Fruit fly (Drosophila melanogaster) whole organism, embryonic: ENCODE measurements around the gene CG14695.

ENCODE experiments used
- Asciz ChIP-seq: fragments of 200-800 bp; sonication (Bioruptor generic); optimal IDR thresholded peaks from 2 replicates; lab custom pipeline; 2017; ENCODE audit warnings: missing biosample characterization, mild to moderate bottlenecking, missing genetic modification characterization, missing genetic modification reagents
- Bdp1 ChIP-seq: fragments of 200-800 bp; sonication (Bioruptor generic); optimal IDR thresholded peaks from 3 replicates; lab custom pipeline; 2016; ENCODE audit warnings: missing biosample characterization, missing genetic modification characterization
- CG10431 ChIP-seq: fragments of 200-800 bp; sonication (Bioruptor generic); optimal IDR thresholded peaks from 3 replicates; lab custom pipeline; 2018; ENCODE audit warnings: missing biosample characterization, mild to moderate bottlenecking, missing genetic modification characterization
- CG10543 ChIP-seq: fragments of 200-800 bp; sonication (Bioruptor generic); optimal IDR thresholded peaks from 3 replicates; lab custom pipeline; 2017; ENCODE audit warnings: missing biosample characterization, mild to moderate bottlenecking, missing genetic modification characterization, moderate library complexity
- CG11247 ChIP-seq: fragments of 200-800 bp; sonication (Bioruptor generic); IDR thresholded peaks from 2 replicates; pipeline ENCODE4 v1.3.6; 2022; ENCODE audit warnings: missing biosample characterization, missing genetic modification characterization
- CG11456 ChIP-seq: fragments of 200-800 bp; sonication (Bioruptor generic); IDR thresholded peaks from 3 replicates; pipeline ENCODE4 v1.3.6; 2022; ENCODE audit warnings: missing biosample characterization, missing genetic modification characterization
- CG13123 ChIP-seq: fragments of 200-800 bp; sonication (Bioruptor generic); optimal IDR thresholded peaks from 2 replicates; lab custom pipeline; 2016; ENCODE audit warnings: missing biosample characterization, missing genetic modification characterization
- CG14965 ChIP-seq: fragments of 200-800 bp; sonication (Bioruptor generic); optimal IDR thresholded peaks from 2 replicates; lab custom pipeline; 2016; ENCODE audit warnings: missing biosample characterization, missing genetic modification characterization, borderline replicate concordance
- CG2116 ChIP-seq: fragments of 200-800 bp; sonication (Bioruptor generic); optimal IDR thresholded peaks from 3 replicates; lab custom pipeline; 2018; ENCODE audit warnings: missing biosample characterization, mild to moderate bottlenecking, missing genetic modification characterization
- CG34224 ChIP-seq: fragments of 200-800 bp; sonication (Bioruptor generic); IDR thresholded peaks from 3 replicates; pipeline ENCODE4 v1.3.6; 2022; ENCODE audit warnings: missing biosample characterization, missing genetic modification characterization; ENCODE audit not compliant: partially characterized antibody
- CG34376 ChIP-seq: fragments of 200-800 bp; sonication (Bioruptor generic); optimal IDR thresholded peaks from 2 replicates; lab custom pipeline; 2018; ENCODE audit warnings: missing biosample characterization, mild to moderate bottlenecking, missing genetic modification characterization
- CG7357 ChIP-seq: fragments of 200-800 bp; sonication (Bioruptor generic); IDR thresholded peaks from 3 replicates; pipeline ENCODE4 v1.3.6; 2022; ENCODE audit warnings: missing biosample characterization, missing genetic modification characterization
- CG8281 ChIP-seq: fragments of 200-800 bp; sonication (Bioruptor generic); optimal IDR thresholded peaks from 2 replicates; lab custom pipeline; 2018; ENCODE audit warnings: missing biosample characterization, mild to moderate bottlenecking, missing genetic modification characterization, moderate library complexity
- CG8359 ChIP-seq: fragments of 200-800 bp; sonication (Bioruptor generic); optimal IDR thresholded peaks from 2 replicates; lab custom pipeline; 2017; ENCODE audit warnings: missing biosample characterization, mild to moderate bottlenecking, missing genetic modification characterization, borderline replicate concordance
- CG9797 ChIP-seq: fragments of 200-800 bp; sonication (Bioruptor generic); optimal IDR thresholded peaks from 3 replicates; lab custom pipeline; 2018; ENCODE audit warnings: missing biosample characterization, mild to moderate bottlenecking, missing genetic modification characterization
- CG9817 ChIP-seq: fragments of 200-800 bp; sonication (Bioruptor generic); optimal IDR thresholded peaks from 2 replicates; lab custom pipeline; 2018; ENCODE audit warnings: missing biosample characterization, mild to moderate bottlenecking, missing genetic modification characterization, moderate library complexity
- CoRest ChIP-seq: fragments of 200-800 bp; sonication (Bioruptor generic); optimal IDR thresholded peaks from 3 replicates; lab custom pipeline; 2018; ENCODE audit warnings: missing biosample characterization, mild to moderate bottlenecking, missing genetic modification characterization, moderate library complexity
- Dad ChIP-seq: fragments of 200-800 bp; sonication (Bioruptor generic); optimal IDR thresholded peaks from 3 replicates; lab custom pipeline; 2016; ENCODE audit warnings: missing biosample characterization, missing genetic modification characterization
- Dref ChIP-seq: fragments of 200-800 bp; sonication (Bioruptor generic); IDR thresholded peaks from 2 replicates; pipeline ENCODE4 v1.3.6; 2022; ENCODE audit warnings: missing biosample characterization, missing genetic modification characterization
- E2f2 ChIP-seq: fragments of 200-800 bp; sonication (Bioruptor generic); IDR thresholded peaks from 2 replicates; pipeline ENCODE4 v1.3.6; 2022; ENCODE audit warnings: missing biosample characterization, missing genetic modification characterization
- Lpt ChIP-seq: fragments of >200 bp; optimal IDR thresholded peaks from 2 replicates; lab custom pipeline; 2018; ENCODE audit warnings: missing biosample characterization, missing genetic modification characterization
- Med ChIP-seq: fragments of 200-800 bp; sonication (Bioruptor generic); peaks from one replicate; lab custom pipeline; 2016; ENCODE audit warnings: missing biosample characterization, missing genetic modification characterization, mild to moderate bottlenecking, inconsistent platforms, moderate library complexity
- Sry-δ ChIP-seq: fragments of 200-800 bp; sonication (Bioruptor generic); optimal IDR thresholded peaks from 2 replicates; lab custom pipeline; 2016; ENCODE audit warnings: missing biosample characterization, missing genetic modification characterization
- Ssrp ChIP-seq: fragments of 200-800 bp; sonication (Bioruptor generic); optimal IDR thresholded peaks from 2 replicates; lab custom pipeline; 2018; ENCODE audit warnings: missing biosample characterization, mild to moderate bottlenecking, missing genetic modification characterization, moderate library complexity
- Xrp1 ChIP-seq: fragments of 200-800 bp; sonication (Bioruptor generic); IDR thresholded peaks from 2 replicates; pipeline ENCODE4 v1.3.6; 2022; ENCODE audit warnings: missing biosample characterization, missing genetic modification characterization
- ac ChIP-seq: fragments of 200-800 bp; sonication (Bioruptor generic); optimal IDR thresholded peaks from 3 replicates; lab custom pipeline; 2017; ENCODE audit warnings: missing biosample characterization, mild to moderate bottlenecking, missing genetic modification characterization
- bbx ChIP-seq: fragments of 200-800 bp; sonication (Bioruptor generic); IDR thresholded peaks from 2 replicates; pipeline ENCODE4 v1.3.6; 2022; ENCODE audit warnings: missing biosample characterization, missing genetic modification characterization; ENCODE audit not compliant: partially characterized antibody
- chn ChIP-seq: fragments of 200-800 bp; sonication (Bioruptor generic); optimal IDR thresholded peaks from 2 replicates; lab custom pipeline; 2016; ENCODE audit warnings: missing biosample characterization, missing genetic modification characterization
- croc ChIP-seq: fragments of 200-800 bp; sonication (Bioruptor generic); conservative IDR thresholded peaks from 3 replicates; pipeline ENCODE4 v1.3.6; 2022; ENCODE audit warnings: missing biosample characterization, missing genetic modification characterization
- emc ChIP-seq: fragments of 200-800 bp; sonication (Bioruptor generic); optimal IDR thresholded peaks from 2 replicates; lab custom pipeline; 2016; ENCODE audit warnings: missing biosample characterization, missing genetic modification characterization
- eyg ChIP-seq: fragments of 200-800 bp; sonication (Bioruptor generic); optimal IDR thresholded peaks from 3 replicates; lab custom pipeline; 2016; ENCODE audit warnings: missing biosample characterization, missing genetic modification characterization
- gsb ChIP-seq: fragments of 200-800 bp; sonication (Bioruptor generic); IDR thresholded peaks from 2 replicates; pipeline ENCODE4 v1.3.6; 2022; ENCODE audit warnings: missing biosample characterization, missing genetic modification characterization
- gsb-n ChIP-seq: fragments of 200-800 bp; sonication (Bioruptor generic); optimal IDR thresholded peaks from 3 replicates; lab custom pipeline; 2018; ENCODE audit warnings: missing biosample characterization, mild to moderate bottlenecking, missing genetic modification characterization
- her ChIP-seq: fragments of 200-800 bp; sonication (Bioruptor generic); optimal IDR thresholded peaks from 2 replicates; lab custom pipeline; 2016; ENCODE audit warnings: missing biosample characterization, missing genetic modification characterization
- insv ChIP-seq, 2 experiments: fragments of 200-800 bp; sonication (Bioruptor generic); optimal IDR thresholded peaks; 3 replicates each; lab custom pipeline; 2016 to 2018; ENCODE audit warnings: missing biosample characterization in 2 of 2, missing genetic modification characterization in 2 of 2
- jumu ChIP-seq: fragments of 200-800 bp; sonication (Bioruptor generic); optimal IDR thresholded peaks from 3 replicates; lab custom pipeline; 2016; ENCODE audit warnings: missing biosample characterization, missing genetic modification characterization
- lbe ChIP-seq: fragments of 200-800 bp; sonication (Bioruptor generic); optimal IDR thresholded peaks from 2 replicates; lab custom pipeline; 2016; ENCODE audit warnings: missing biosample characterization, mild to moderate bottlenecking, missing genetic modification characterization
- mam ChIP-seq: fragments of 200-800 bp; sonication (Bioruptor generic); optimal IDR thresholded peaks from 3 replicates; lab custom pipeline; 2016; ENCODE audit warnings: missing biosample characterization, missing genetic modification characterization
- nmo ChIP-seq: fragments of 200-800 bp; sonication (Bioruptor generic); optimal IDR thresholded peaks from 2 replicates; lab custom pipeline; 2018; ENCODE audit warnings: missing biosample characterization, mild to moderate bottlenecking, missing genetic modification characterization, moderate library complexity
- run ChIP-seq: fragments of 200-800 bp; sonication (Bioruptor generic); optimal IDR thresholded peaks from 3 replicates; lab custom pipeline; 2018; ENCODE audit warnings: missing biosample characterization, mild to moderate bottlenecking, missing genetic modification characterization
- salm ChIP-seq: fragments of 200-800 bp; sonication (Bioruptor generic); optimal IDR thresholded peaks from 2 replicates; lab custom pipeline; 2018; ENCODE audit warnings: missing biosample characterization, mild to moderate bottlenecking, missing genetic modification characterization
- sima ChIP-seq: fragments of 200-800 bp; sonication (Bioruptor generic); optimal IDR thresholded peaks from 2 replicates; lab custom pipeline; 2016; ENCODE audit warnings: missing biosample characterization, missing genetic modification characterization
- tgo ChIP-seq: fragments of 200-800 bp; sonication (Bioruptor generic); IDR thresholded peaks from 3 replicates; pipeline ENCODE4 v1.3.6; 2022; ENCODE audit warnings: missing biosample characterization, missing genetic modification characterization
- trem ChIP-seq: fragments of 200-800 bp; optimal IDR thresholded peaks from 3 replicates; lab custom pipeline; 2019; ENCODE audit warnings: missing biosample characterization, mild to moderate bottlenecking, missing genetic modification characterization, moderate library complexity
- twi ChIP-seq: fragments of 200-800 bp; optimal IDR thresholded peaks from 2 replicates; lab custom pipeline; 2019; ENCODE audit warnings: missing biosample characterization, mild to moderate bottlenecking, missing genetic modification characterization, moderate library complexity
- unc-4 ChIP-seq: fragments of 200-800 bp; sonication (Bioruptor generic); IDR thresholded peaks from 2 replicates; pipeline ENCODE4 v1.3.6; 2022; ENCODE audit warnings: missing biosample characterization, missing genetic modification characterization; ENCODE audit not compliant: partially characterized antibody
- vnd ChIP-seq: fragments of 200-800 bp; sonication (Bioruptor generic); IDR thresholded peaks from 3 replicates; pipeline ENCODE4 v1.3.6; 2022; ENCODE audit warnings: missing biosample characterization, missing genetic modification characterization; ENCODE audit not compliant: partially characterized antibody
- z ChIP-seq: fragments of 200-800 bp; sonication (Bioruptor generic); IDR thresholded peaks from 3 replicates; pipeline ENCODE4 v1.3.6; 2022; ENCODE audit warnings: missing biosample characterization, missing genetic modification characterization

Gene CG14695

dm6 chr3R:10886462-10887315 lies 7.6 kb upstream of the CG14695 start (continued):
- TF ChIP-seq CG8281 (tag; lab: Kevin White, UChicago) (peak; percentile 69), Lpt (no peak), Asciz (GFP tag; lab: Kevin White, UChicago) (peak; percentile 81), Xrp1 (GFP tag; lab: Robert Waterston, UW) (peak; percentile 91), gsb-n (tag; lab: Kevin White, UChicago) (peak; percentile 89), unc-4 (GFP tag; lab: Robert Waterston, UW) (0 out of 2 replicates have a peak, but pooled peaks have one; percentile 35), CG10431 (GFP tag; lab: Kevin White, UChicago) (peak; percentile 49), CG14965 (GFP tag; lab: Kevin White, UChicago) (no peak), CG2116 (peak; percentile 47), Med (peak; percentile 97), CG7357 (GFP tag; lab: Robert Waterston, UW) (peak; percentile 74), Dref (no peak), run (tag; lab: Kevin White, UChicago) (peak; percentile 90), CG34224 (GFP tag; lab: Robert Waterston, UW) (0 out of 3 replicates have a peak, but pooled peaks have one; percentile 22), salm (tag; lab: Kevin White, UChicago) (peak; percentile 84), tgo (peak; percentile 88), lbe (GFP tag; lab: Kevin White, UChicago) (peak; percentile 80), trem (peak; percentile 56), nmo (GFP tag; lab: Kevin White, UChicago) (peak; percentile 89), vnd (GFP tag; lab: Robert Waterston, UW) (no peak), Dad (GFP tag; lab: Kevin White, UChicago) (peak; percentile 77), ac (GFP tag; lab: Kevin White, UChicago) (peak; percentile 62), CG11247 (GFP tag; lab: Robert Waterston, UW) (peak; percentile 76), eyg (GFP tag; lab: Kevin White, UChicago) (peak; percentile 79), bbx (GFP tag; lab: Robert Waterston, UW) (no peak), CG8359 (GFP tag; lab: Kevin White, UChicago) (peak; percentile 57), z (no peak; the same call in 2 of the 3 replicates), jumu (GFP tag; lab: Kevin White, UChicago) (peak; percentile 89), sima (peak; percentile 29), Bdp1 (GFP tag; lab: Kevin White, UChicago) (peak; percentile 60), CG34376 (GFP tag; lab: Kevin White, UChicago) (peak; percentile 94), E2f2 (GFP tag; lab: Robert Waterston, UW) (peak; percentile 76), CoRest (tag; lab: Kevin White, UChicago) (peak; percentile 95), twi (peak; percentile 56), Ssrp (tag; lab: Kevin White, UChicago) (peak; percentile 86), gsb (GFP tag; lab: Robert Waterston, UW) (peak; percentile 77; the same call in 1 of the 2 replicates), chn (peak; percentile 77), mam (GFP tag; lab: Kevin White, UChicago) (peak; percentile 91), CG13123 (peak; percentile 45), CG9797 (GFP tag; lab: Kevin White, UChicago) (peak; percentile 27), emc (GFP tag; lab: Kevin White, UChicago) (peak; percentile 53), CG9817 (tag; lab: Kevin White, UChicago) (peak; percentile 90), insv (GFP tag; optimal IDR thresholded peaks at IDR 0.05; lab: Kevin White, UChicago) (peak in 1 of 2 experiments; percentile 71), her (GFP tag; lab: Kevin White, UChicago) (peak; percentile 81), Sry-δ (GFP tag; lab: Kevin White, UChicago) (peak; percentile 40), CG11456 (GFP tag; lab: Robert Waterston, UW) (peak; percentile 84), croc (GFP tag; lab: Robert Waterston, UW) (peak; percentile 80), CG10543 (GFP tag; lab: Kevin White, UChicago) (peak; percentile 95)
